Fruit fly (Drosophila melanogaster) whole organism, embryonic: ENCODE results near the gene CG16998.

Experiments
- Abd-B ChIP-seq: fragments of 200-800 bp; sonication (Bioruptor generic); optimal IDR thresholded peaks from 2 replicates; lab custom pipeline; 2018; ENCODE audit warnings: missing biosample characterization, mild to moderate bottlenecking, missing genetic modification characterization, moderate library complexity
- Atf6 ChIP-seq: fragments of 200-800 bp; sonication (Bioruptor generic); IDR thresholded peaks from 2 replicates; pipeline ENCODE4 v1.3.6; 2022; ENCODE audit warnings: missing biosample characterization, missing genetic modification characterization
- CG10979 ChIP-seq: fragments of 200-800 bp; sonication (Bioruptor generic); optimal IDR thresholded peaks from 2 replicates; lab custom pipeline; 2018; ENCODE audit warnings: missing biosample characterization, mild to moderate bottlenecking, missing genetic modification characterization, moderate library complexity
- CG13287 ChIP-seq: fragments of 200-800 bp; sonication (Bioruptor generic); IDR thresholded peaks from 2 replicates; pipeline ENCODE4 v1.3.6; 2022; ENCODE audit warnings: missing biosample characterization, missing genetic modification characterization; ENCODE audit not compliant: partially characterized antibody
- CG1529 ChIP-seq: fragments of 200-800 bp; sonication (Bioruptor generic); optimal IDR thresholded peaks from 3 replicates; lab custom pipeline; 2018; ENCODE audit warnings: missing biosample characterization, missing genetic modification characterization
- CG17186 ChIP-seq: fragments of 200-800 bp; sonication (Bioruptor generic); optimal IDR thresholded peaks from 3 replicates; lab custom pipeline; 2017; ENCODE audit warnings: missing biosample characterization, missing genetic modification reagents, missing genetic modification characterization
- CG17359 ChIP-seq: fragments of 200-800 bp; sonication (Bioruptor generic); optimal IDR thresholded peaks from 3 replicates; lab custom pipeline; 2018; ENCODE audit warnings: missing biosample characterization, mild to moderate bottlenecking, missing genetic modification characterization, moderate library complexity
- CG17568 ChIP-seq: fragments of 200-800 bp; sonication (Bioruptor generic); optimal IDR thresholded peaks from 2 replicates; lab custom pipeline; 2018; ENCODE audit warnings: missing biosample characterization, mild to moderate bottlenecking, missing genetic modification characterization, moderate library complexity
- CG18262 ChIP-seq: fragments of 200-800 bp; optimal IDR thresholded peaks from 3 replicates; lab custom pipeline; 2019; ENCODE audit warnings: missing biosample characterization, mild to moderate bottlenecking, missing genetic modification characterization, moderate library complexity
- CG18764 ChIP-seq: fragments of 200-800 bp; sonication (Bioruptor generic); optimal IDR thresholded peaks from 3 replicates; lab custom pipeline; 2016; ENCODE audit warnings: missing biosample characterization, missing genetic modification characterization
- CG2199 ChIP-seq: fragments of 200-800 bp; sonication (Bioruptor generic); IDR thresholded peaks from 3 replicates; pipeline ENCODE4 v1.3.6; 2022; ENCODE audit warnings: missing biosample characterization, missing genetic modification characterization
- CG2712 ChIP-seq: fragments of 200-800 bp; optimal IDR thresholded peaks from 3 replicates; lab custom pipeline; 2019; ENCODE audit warnings: missing biosample characterization, mild to moderate bottlenecking, missing genetic modification characterization, moderate library complexity
- CG30403 ChIP-seq: fragments of 200-800 bp; sonication (Bioruptor generic); optimal IDR thresholded peaks from 3 replicates; lab custom pipeline; 2016; ENCODE audit warnings: missing biosample characterization, missing genetic modification characterization
- CG32767 ChIP-seq: fragments of 200-800 bp; sonication (Bioruptor generic); IDR thresholded peaks from 2 replicates; pipeline ENCODE4 v1.3.6; 2022; ENCODE audit warnings: missing biosample characterization, missing genetic modification characterization
- CG32772 ChIP-seq: fragments of 200-800 bp; sonication (Bioruptor generic); IDR thresholded peaks from 2 replicates; pipeline ENCODE4 v1.3.6; 2022; ENCODE audit warnings: missing biosample characterization, missing genetic modification characterization
- CG34376 ChIP-seq: fragments of 200-800 bp; sonication (Bioruptor generic); optimal IDR thresholded peaks from 2 replicates; lab custom pipeline; 2018; ENCODE audit warnings: missing biosample characterization, mild to moderate bottlenecking, missing genetic modification characterization
- CG3838 ChIP-seq: fragments of 200-800 bp; sonication (Bioruptor generic); optimal IDR thresholded peaks from 3 replicates; lab custom pipeline; 2016; ENCODE audit warnings: missing biosample characterization, missing genetic modification characterization
- CG4424 ChIP-seq: fragments of 200-800 bp; sonication (Bioruptor generic); optimal IDR thresholded peaks from 3 replicates; lab custom pipeline; 2016; ENCODE audit warnings: missing biosample characterization, missing genetic modification characterization
- CG4854 ChIP-seq: fragments of 200-800 bp; sonication (Bioruptor generic); optimal IDR thresholded peaks from 2 replicates; lab custom pipeline; 2016; ENCODE audit warnings: missing biosample characterization, missing genetic modification characterization, inconsistent platforms
- CG5953 ChIP-seq: fragments of 200-800 bp; sonication (Bioruptor generic); IDR thresholded peaks from 2 replicates; pipeline ENCODE4 v1.3.6; 2022; ENCODE audit warnings: missing biosample characterization, missing genetic modification characterization
- CG6654 ChIP-seq: fragments of 200-800 bp; sonication (Bioruptor generic); optimal IDR thresholded peaks from 2 replicates; lab custom pipeline; 2017; ENCODE audit warnings: missing biosample characterization, mild to moderate bottlenecking, missing genetic modification characterization
- CG9437 ChIP-seq: fragments of 200-800 bp; sonication (Bioruptor generic); optimal IDR thresholded peaks from 2 replicates; lab custom pipeline; 2018; ENCODE audit warnings: missing biosample characterization, mild to moderate bottlenecking, missing genetic modification characterization
- CG9876 ChIP-seq: fragments of 200-800 bp; sonication (Bioruptor generic); optimal IDR thresholded peaks from 2 replicates; lab custom pipeline; 2016; ENCODE audit warnings: missing biosample characterization, missing genetic modification characterization
- Chrac-16 ChIP-seq: fragments of 200-800 bp; sonication (Bioruptor generic); optimal IDR thresholded peaks from 3 replicates; lab custom pipeline; 2016; ENCODE audit warnings: missing biosample characterization, missing genetic modification characterization
- D ChIP-seq, 2 experiments: fragments of 200-800 bp in 1 of 2; fragments of >200 bp in 1 of 2; sonication (Bioruptor generic) in 1 of 2; optimal IDR thresholded peaks; 2 replicates in 1 of 2; 3 replicates in 1 of 2; lab custom pipeline; 2017; ENCODE audit warnings: mild to moderate bottlenecking in 1 of 2, missing biosample characterization in 1 of 2, missing genetic modification characterization in 1 of 2, missing genetic modification reagents in 1 of 2
- Deaf1 ChIP-seq: fragments of 200-800 bp; optimal IDR thresholded peaks from 3 replicates; lab custom pipeline; 2019; ENCODE audit warnings: missing biosample characterization, mild to moderate bottlenecking, missing genetic modification characterization, moderate library complexity
- Hsf ChIP-seq: fragments of 200-800 bp; sonication (Bioruptor generic); optimal IDR thresholded peaks from 3 replicates; lab custom pipeline; 2016; ENCODE audit warnings: missing biosample characterization, missing genetic modification characterization
- Max ChIP-seq: fragments of 200-800 bp; sonication (Bioruptor generic); optimal IDR thresholded peaks from 2 replicates; lab custom pipeline; 2016; ENCODE audit warnings: missing biosample characterization, mild to moderate bottlenecking, missing genetic modification characterization
- NK7.1 ChIP-seq: fragments of 200-800 bp; sonication (Bioruptor generic); optimal IDR thresholded peaks from 3 replicates; lab custom pipeline; 2016; ENCODE audit warnings: missing biosample characterization, missing genetic modification characterization
- Rx ChIP-seq: fragments of 200-800 bp; sonication (Bioruptor generic); IDR thresholded peaks from 2 replicates; pipeline ENCODE4 v1.3.6; 2022; ENCODE audit warnings: missing biosample characterization, missing genetic modification characterization
- Sox102F ChIP-seq: fragments of 200-800 bp; sonication (Bioruptor generic); optimal IDR thresholded peaks from 2 replicates; lab custom pipeline; 2018; ENCODE audit warnings: missing biosample characterization, mild to moderate bottlenecking, missing genetic modification characterization, moderate library complexity
- Spps ChIP-seq: fragments of 200-800 bp; sonication (Bioruptor generic); optimal IDR thresholded peaks from 2 replicates; lab custom pipeline; 2018; ENCODE audit warnings: missing biosample characterization, mild to moderate bottlenecking, missing genetic modification characterization
- Xrp1 ChIP-seq: fragments of 200-800 bp; sonication (Bioruptor generic); IDR thresholded peaks from 2 replicates; pipeline ENCODE4 v1.3.6; 2022; ENCODE audit warnings: missing biosample characterization, missing genetic modification characterization
- bigmax ChIP-seq: fragments of 200-800 bp; sonication (Bioruptor generic); optimal IDR thresholded peaks from 2 replicates; lab custom pipeline; 2018; ENCODE audit warnings: missing biosample characterization, mild to moderate bottlenecking, missing genetic modification characterization
- bsh ChIP-seq, 2 experiments: fragments of 200-800 bp; sonication (Bioruptor generic); optimal IDR thresholded peaks; 2 replicates each; lab custom pipeline; 2017 to 2018; ENCODE audit warnings: mild to moderate bottlenecking in 2 of 2, missing biosample characterization in 2 of 2, missing genetic modification characterization in 2 of 2, moderate library complexity in 1 of 2
- cwo ChIP-seq: fragments of 200-800 bp; sonication (Bioruptor generic); optimal IDR thresholded peaks from 3 replicates; lab custom pipeline; 2017; ENCODE audit warnings: missing biosample characterization, missing genetic modification characterization, mild to moderate bottlenecking, moderate library complexity, missing genetic modification reagents
- fd3F ChIP-seq: fragments of 200-800 bp; sonication (Bioruptor generic); optimal IDR thresholded peaks from 2 replicates; lab custom pipeline; 2018; ENCODE audit warnings: missing biosample characterization, mild to moderate bottlenecking, missing genetic modification characterization, moderate library complexity
- hkb ChIP-seq, 2 experiments: fragments of 200-800 bp in 1 of 2; fragments of >200 bp in 1 of 2; sonication (Bioruptor generic) in 1 of 2; IDR thresholded peaks in 1 of 2; optimal IDR thresholded peaks in 1 of 2; 2 replicates each; pipeline versions ENCODE4 v1.3.6 to Lab custom; 2017 to 2022; ENCODE audit warnings: missing biosample characterization in 1 of 2, missing genetic modification characterization in 1 of 2
- inv ChIP-seq: fragments of 200-800 bp; sonication (Bioruptor generic); IDR thresholded peaks from 2 replicates; pipeline ENCODE4 v1.3.6; 2022; ENCODE audit warnings: missing biosample characterization, missing genetic modification characterization; ENCODE audit not compliant: partially characterized antibody
- nerfin-1 ChIP-seq: fragments of 200-800 bp; sonication (Bioruptor generic); optimal IDR thresholded peaks from 3 replicates; lab custom pipeline; 2019; ENCODE audit warnings: missing biosample characterization, mild to moderate bottlenecking, missing genetic modification characterization, moderate library complexity
- nom ChIP-seq: fragments of 200-800 bp; sonication (Bioruptor generic); optimal IDR thresholded peaks from 2 replicates; lab custom pipeline; 2017; ENCODE audit warnings: missing biosample characterization, missing genetic modification characterization, mild to moderate bottlenecking, moderate library complexity, missing genetic modification reagents
- otp ChIP-seq: fragments of 200-800 bp; sonication (Bioruptor generic); IDR thresholded peaks from 3 replicates; pipeline ENCODE4, ENCODE4 v1.3.6; 2022; ENCODE audit warnings: missing biosample characterization, missing genetic modification characterization
- pb ChIP-seq: fragments of 200-800 bp; sonication (Bioruptor generic); optimal IDR thresholded peaks from 3 replicates; lab custom pipeline; 2016; ENCODE audit warnings: missing biosample characterization, missing genetic modification characterization
- pho ChIP-seq: fragments of 200-800 bp; sonication (Bioruptor generic); optimal IDR thresholded peaks from 2 replicates; lab custom pipeline; 2016; ENCODE audit warnings: missing biosample characterization, missing genetic modification characterization
- pum ChIP-seq: fragments of 200-800 bp; sonication (Bioruptor generic); optimal IDR thresholded peaks from 2 replicates; lab custom pipeline; 2016; ENCODE audit warnings: missing biosample characterization, missing genetic modification characterization
- repo ChIP-seq: fragments of 200-800 bp; sonication (Bioruptor generic); optimal IDR thresholded peaks from 2 replicates; lab custom pipeline; 2016; ENCODE audit warnings: missing biosample characterization, missing genetic modification characterization
- sqz ChIP-seq: fragments of 200-800 bp; sonication (Bioruptor generic); optimal IDR thresholded peaks from 3 replicates; lab custom pipeline; 2018; ENCODE audit warnings: missing biosample characterization, mild to moderate bottlenecking, missing genetic modification characterization
- stwl ChIP-seq: fragments of 200-800 bp; sonication (Bioruptor generic); optimal IDR thresholded peaks from 3 replicates; lab custom pipeline; 2018; ENCODE audit warnings: missing biosample characterization, mild to moderate bottlenecking, missing genetic modification characterization, moderate library complexity
- tio ChIP-seq: fragments of 200-800 bp; sonication (Bioruptor generic); optimal IDR thresholded peaks from 2 replicates; lab custom pipeline; 2017; ENCODE audit warnings: missing biosample characterization, missing genetic modification characterization, inconsistent platforms

Gene CG16998

dm6 chr3L:7521847-7522246 is 17.8 kb downstream of the CG16998 start (continued):
- TF ChIP-seq cwo (no peak), CG32767 (0 out of 2 replicates have a peak, but pooled peaks have one; percentile 43), stwl (no peak), Xrp1 (GFP tag; lab: Robert Waterston, UW) (peak; percentile 71), CG5953 (GFP tag; lab: Robert Waterston, UW) (0 out of 2 replicates have a peak, but pooled peaks have one; percentile 19), D (optimal IDR thresholded peaks at IDR 0.05; lab: Kevin White, UChicago) (no peak), D (GFP tag; optimal IDR thresholded peaks at IDR 0.05; lab: Kevin White, UChicago) (peak; percentile 32), CG6654 (no peak), CG18262 (tag; lab: Kevin White, UChicago) (peak; percentile 32), inv (no peak), repo (no peak), Rx (GFP tag; lab: Robert Waterston, UW) (no peak), pum (GFP tag; lab: Kevin White, UChicago) (no peak), CG1529 (peak; percentile 2), bigmax (no peak), CG9437 (peak; percentile 21), CG10979 (tag; lab: Kevin White, UChicago) (peak; percentile 66), CG17186 (GFP tag; lab: Kevin White, UChicago) (no peak), CG4424 (GFP tag; lab: Kevin White, UChicago) (peak; percentile 31), CG13287 (GFP tag; lab: Robert Waterston, UW) (no peak), Max (GFP tag; lab: Kevin White, UChicago) (no peak), CG2199 (GFP tag; lab: Robert Waterston, UW) (0 out of 3 replicates have a peak, but pooled peaks have one; percentile 24), Sox102F (no peak), CG17568 (no peak), CG18764 (GFP tag; lab: Kevin White, UChicago) (no peak), nom (GFP tag; lab: Kevin White, UChicago) (no peak), CG17359 (tag; lab: Kevin White, UChicago) (no peak), CG2712 (tag; lab: Kevin White, UChicago) (peak; percentile 39), Chrac-16 (peak; percentile 7), sqz (no peak), Deaf1 (tag; lab: Kevin White, UChicago) (no peak), bsh (GFP tag; optimal IDR thresholded peaks at IDR 0.05; lab: Kevin White, UChicago) (peak in 1 of 2 experiments; percentile 69), otp (GFP tag; lab: Robert Waterston, UW) (0 out of 3 replicates have a peak, but pooled peaks have one; percentile 20), pho (GFP tag; lab: Kevin White, UChicago) (no peak), CG3838 (GFP tag; lab: Kevin White, UChicago) (no peak), pb (GFP tag; lab: Kevin White, UChicago) (no peak), CG9876 (GFP tag; lab: Kevin White, UChicago) (no peak), tio (no peak), NK7.1 (no peak), CG34376 (no peak), hkb (optimal IDR thresholded peaks at IDR 0.05; lab: Kevin White, UChicago) (no peak), hkb (GFP tag; IDR thresholded peaks at IDR 0.05; lab: Robert Waterston, UW) (peak; percentile 60; the same call in 1 of the 2 replicates), Atf6 (GFP tag; lab: Robert Waterston, UW) (no peak; the same call in 1 of the 2 replicates), nerfin-1 (tag; lab: Kevin White, UChicago) (no peak), CG30403 (GFP tag; lab: Kevin White, UChicago) (peak; percentile 22), CG4854 (GFP tag; lab: Kevin White, UChicago) (no peak), Spps (tag; lab: Kevin White, UChicago) (peak; percentile 11), fd3F (no peak), CG32772 (GFP tag; lab: Robert Waterston, UW) (peak; percentile 48; the same call in 1 of the 2 replicates), Hsf (GFP tag; lab: Kevin White, UChicago) (no peak), Abd-B (GFP tag; lab: Kevin White, UChicago) (peak; percentile 9)
